Fruit fly (Drosophila melanogaster) whole organism, prepupa: ENCODE measurements around the gene CG16721.

Experiments
- Blimp-1 ChIP-seq: fragments of 200-800 bp; sonication (Bioruptor generic); optimal IDR thresholded peaks from 3 replicates; lab custom pipeline; 2017; ENCODE audit warnings: missing biosample characterization, missing genetic modification characterization, mild to moderate bottlenecking, moderate library complexity, missing genetic modification reagents
- CG10631 ChIP-seq: fragments of 200-800 bp; sonication (Bioruptor generic); optimal IDR thresholded peaks from 2 replicates; lab custom pipeline; 2016; ENCODE audit warnings: missing biosample characterization, missing genetic modification characterization
- CG11762 ChIP-seq: fragments of 200-800 bp; sonication (Bioruptor generic); optimal IDR thresholded peaks from 3 replicates; lab custom pipeline; 2016; ENCODE audit warnings: missing biosample characterization, missing genetic modification characterization; ENCODE audit not compliant: insufficient read depth
- CG11902 ChIP-seq: fragments of 200-800 bp; sonication (Bioruptor generic); optimal IDR thresholded peaks from 3 replicates; lab custom pipeline; 2016; ENCODE audit warnings: missing biosample characterization, missing genetic modification characterization
- CG15336 ChIP-seq: fragments of 200-800 bp; sonication (Bioruptor generic); IDR thresholded peaks from 2 replicates; pipeline ENCODE4 v1.3.6; 2022; ENCODE audit warnings: missing biosample characterization, missing genetic modification characterization
- CG1621 ChIP-seq: fragments of 200-800 bp; sonication (Bioruptor generic); optimal IDR thresholded peaks from 3 replicates; lab custom pipeline; 2018; ENCODE audit warnings: missing biosample characterization, mild to moderate bottlenecking, missing genetic modification characterization
- CG31627 ChIP-seq: fragments of 200-800 bp; sonication (Bioruptor generic); optimal IDR thresholded peaks from 3 replicates; lab custom pipeline; 2016; ENCODE audit warnings: missing biosample characterization, missing genetic modification characterization
- CG34406 ChIP-seq: fragments of 200-800 bp; sonication (Bioruptor generic); optimal IDR thresholded peaks from 3 replicates; lab custom pipeline; 2016; ENCODE audit warnings: missing biosample characterization, missing genetic modification characterization
- CG3919 ChIP-seq: fragments of 200-800 bp; sonication (Bioruptor generic); optimal IDR thresholded peaks from 3 replicates; lab custom pipeline; 2016; ENCODE audit warnings: missing biosample characterization, missing genetic modification characterization
- CG4318 ChIP-seq: fragments of 200-800 bp; sonication (Bioruptor generic); optimal IDR thresholded peaks from 3 replicates; lab custom pipeline; 2017; ENCODE audit warnings: missing biosample characterization, mild to moderate bottlenecking, missing genetic modification characterization
- CG6163 ChIP-seq: fragments of 200-800 bp; sonication (Bioruptor generic); IDR thresholded peaks from 3 replicates; pipeline ENCODE4 v1.3.6; 2022; ENCODE audit warnings: missing biosample characterization, missing genetic modification characterization
- CG6792 ChIP-seq: fragments of 200-800 bp; sonication (Bioruptor generic); optimal IDR thresholded peaks from 3 replicates; lab custom pipeline; 2016; ENCODE audit warnings: missing biosample characterization, missing genetic modification characterization
- CG7368 ChIP-seq: fragments of 200-800 bp; sonication (Bioruptor generic); optimal IDR thresholded peaks from 3 replicates; lab custom pipeline; 2016; ENCODE audit warnings: missing biosample characterization, missing genetic modification characterization
- CG8119 ChIP-seq: fragments of 200-800 bp; sonication (Bioruptor generic); IDR thresholded peaks from 3 replicates; pipeline ENCODE4 v1.3.6; 2022; ENCODE audit warnings: missing biosample characterization, missing genetic modification characterization
- CG8319 ChIP-seq: fragments of 200-800 bp; sonication (Bioruptor generic); optimal IDR thresholded peaks from 3 replicates; lab custom pipeline; 2016; ENCODE audit warnings: missing biosample characterization, missing genetic modification characterization
- CG8632 ChIP-seq: fragments of 200-800 bp; sonication (Bioruptor generic); optimal IDR thresholded peaks from 3 replicates; lab custom pipeline; 2016; ENCODE audit warnings: missing biosample characterization, missing genetic modification characterization
- CG9139 ChIP-seq: fragments of 200-800 bp; sonication (Bioruptor generic); optimal IDR thresholded peaks from 3 replicates; lab custom pipeline; 2017; ENCODE audit warnings: missing biosample characterization, mild to moderate bottlenecking, missing genetic modification characterization
- Eip78C ChIP-seq: fragments of 200-800 bp; sonication (Bioruptor generic); peaks from one replicate; lab custom pipeline; 2016; ENCODE audit warnings: missing biosample characterization, missing genetic modification characterization
- Ets96B ChIP-seq: fragments of 200-800 bp; optimal IDR thresholded peaks from 2 replicates; lab custom pipeline; 2019; ENCODE audit warnings: missing biosample characterization, mild to moderate bottlenecking, missing genetic modification characterization, moderate library complexity
- Gug ChIP-seq: fragments of 200-800 bp; sonication (Bioruptor generic); IDR thresholded peaks from 2 replicates; pipeline ENCODE4 v1.3.6; 2022; ENCODE audit warnings: missing biosample characterization, missing genetic modification characterization
- Hr4 ChIP-seq: fragments of 200-800 bp; sonication (Bioruptor generic); optimal IDR thresholded peaks from 3 replicates; lab custom pipeline; 2016; ENCODE audit warnings: missing biosample characterization, missing genetic modification characterization
- Lpt ChIP-seq: fragments of 200-800 bp; sonication (Bioruptor generic); optimal IDR thresholded peaks from 3 replicates; lab custom pipeline; 2016; ENCODE audit warnings: missing biosample characterization, missing genetic modification characterization
- Met ChIP-seq: fragments of 200-800 bp; sonication (Bioruptor generic); optimal IDR thresholded peaks from 3 replicates; lab custom pipeline; 2016; ENCODE audit warnings: missing biosample characterization, missing genetic modification characterization
- OdsH ChIP-seq: fragments of 200-800 bp; sonication (Bioruptor generic); optimal IDR thresholded peaks from 3 replicates; lab custom pipeline; 2016; ENCODE audit warnings: missing biosample characterization, missing genetic modification characterization
- Smox ChIP-seq: fragments of 200-800 bp; sonication (Bioruptor generic); optimal IDR thresholded peaks from 3 replicates; lab custom pipeline; 2016; ENCODE audit warnings: missing biosample characterization, missing genetic modification characterization
- Sox102F ChIP-seq: fragments of 200-800 bp; sonication (Bioruptor generic); optimal IDR thresholded peaks from 2 replicates; lab custom pipeline; 2016; ENCODE audit warnings: missing biosample characterization, mild to moderate bottlenecking, missing genetic modification characterization
- Sox14 ChIP-seq: fragments of 200-800 bp; sonication (Bioruptor generic); optimal IDR thresholded peaks from 3 replicates; lab custom pipeline; 2016; ENCODE audit warnings: missing biosample characterization, missing genetic modification characterization
- Sox15 ChIP-seq: fragments of 200-800 bp; sonication (Bioruptor generic); optimal IDR thresholded peaks from 3 replicates; lab custom pipeline; 2016; ENCODE audit warnings: missing biosample characterization, missing genetic modification characterization
- achi ChIP-seq: fragments of 200-800 bp; sonication (Bioruptor generic); optimal IDR thresholded peaks from 3 replicates; lab custom pipeline; 2016; ENCODE audit warnings: missing biosample characterization, missing genetic modification characterization
- cyc ChIP-seq: fragments of 200-800 bp; sonication (Bioruptor generic); optimal IDR thresholded peaks from 3 replicates; lab custom pipeline; 2016; ENCODE audit warnings: missing biosample characterization, missing genetic modification characterization
- dac ChIP-seq: fragments of 200-800 bp; sonication (Bioruptor generic); optimal IDR thresholded peaks from 2 replicates; lab custom pipeline; 2017; ENCODE audit warnings: missing biosample characterization, mild to moderate bottlenecking, missing genetic modification characterization
- dsx ChIP-seq: fragments of 200-800 bp; optimal IDR thresholded peaks from 3 replicates; lab custom pipeline; 2019; ENCODE audit warnings: missing biosample characterization, mild to moderate bottlenecking, missing genetic modification characterization, moderate library complexity; ENCODE audit not compliant: poor library complexity, severe bottlenecking
- eg ChIP-seq: fragments of 200-800 bp; sonication (Bioruptor generic); IDR thresholded peaks from 3 replicates; pipeline ENCODE4 v1.3.6; 2022; ENCODE audit warnings: missing biosample characterization, missing genetic modification characterization
- esn ChIP-seq: fragments of 200-800 bp; sonication (Bioruptor generic); optimal IDR thresholded peaks from 2 replicates; lab custom pipeline; 2016; ENCODE audit warnings: missing biosample characterization, mild to moderate bottlenecking, missing genetic modification characterization, moderate library complexity
- fd59A ChIP-seq: fragments of 200-800 bp; sonication (Bioruptor generic); optimal IDR thresholded peaks from 2 replicates; lab custom pipeline; 2017; ENCODE audit warnings: missing biosample characterization, mild to moderate bottlenecking, missing genetic modification characterization, missing genetic modification reagents
- fkh ChIP-seq: fragments of 200-800 bp; sonication (Bioruptor generic); optimal IDR thresholded peaks from 3 replicates; lab custom pipeline; 2017; ENCODE audit warnings: missing biosample characterization, mild to moderate bottlenecking, missing genetic modification characterization, moderate library complexity
- lz ChIP-seq: fragments of 200-800 bp; sonication (Bioruptor generic); optimal IDR thresholded peaks from 3 replicates; lab custom pipeline; 2016; ENCODE audit warnings: missing biosample characterization, missing genetic modification characterization
- net ChIP-seq: fragments of 200-800 bp; sonication (Bioruptor generic); optimal IDR thresholded peaks from 3 replicates; lab custom pipeline; 2016; ENCODE audit warnings: missing biosample characterization, missing genetic modification characterization
- pdm3 ChIP-seq: fragments of 200-800 bp; sonication (Bioruptor generic); optimal IDR thresholded peaks from 3 replicates; lab custom pipeline; 2016; ENCODE audit warnings: missing biosample characterization, missing genetic modification characterization
- salr ChIP-seq, 2 experiments: fragments of 200-800 bp; sonication (Bioruptor generic); optimal IDR thresholded peaks; 3 replicates each; lab custom pipeline; 2016 to 2018; ENCODE audit warnings: missing biosample characterization in 2 of 2, missing genetic modification characterization in 2 of 2, mild to moderate bottlenecking in 1 of 2
- spab ChIP-seq: fragments of 200-800 bp; sonication (Bioruptor generic); optimal IDR thresholded peaks from 2 replicates; lab custom pipeline; 2017; ENCODE audit warnings: missing biosample characterization, mild to moderate bottlenecking, missing genetic modification characterization, missing genetic modification reagents
- ss ChIP-seq, 2 experiments: fragments of 200-800 bp; sonication (Bioruptor generic); optimal IDR thresholded peaks; 2 replicates in 1 of 2; 3 replicates in 1 of 2; lab custom pipeline; 2017 to 2018; ENCODE audit warnings: mild to moderate bottlenecking in 2 of 2, missing biosample characterization in 2 of 2, missing genetic modification characterization in 2 of 2, moderate library complexity in 1 of 2
- svp ChIP-seq: fragments of 200-800 bp; sonication (Bioruptor generic); peaks from one replicate; lab custom pipeline; 2016; ENCODE audit warnings: missing biosample characterization, missing genetic modification characterization
- topi ChIP-seq: fragments of 200-800 bp; sonication (Bioruptor generic); optimal IDR thresholded peaks from 3 replicates; lab custom pipeline; 2016; ENCODE audit warnings: missing biosample characterization, missing genetic modification characterization
- vri ChIP-seq: fragments of 200-800 bp; sonication (Bioruptor generic); optimal IDR thresholded peaks from 3 replicates; lab custom pipeline; 2016; ENCODE audit warnings: missing biosample characterization, mild to moderate bottlenecking, missing genetic modification characterization

CG16721 gene

DNA sequence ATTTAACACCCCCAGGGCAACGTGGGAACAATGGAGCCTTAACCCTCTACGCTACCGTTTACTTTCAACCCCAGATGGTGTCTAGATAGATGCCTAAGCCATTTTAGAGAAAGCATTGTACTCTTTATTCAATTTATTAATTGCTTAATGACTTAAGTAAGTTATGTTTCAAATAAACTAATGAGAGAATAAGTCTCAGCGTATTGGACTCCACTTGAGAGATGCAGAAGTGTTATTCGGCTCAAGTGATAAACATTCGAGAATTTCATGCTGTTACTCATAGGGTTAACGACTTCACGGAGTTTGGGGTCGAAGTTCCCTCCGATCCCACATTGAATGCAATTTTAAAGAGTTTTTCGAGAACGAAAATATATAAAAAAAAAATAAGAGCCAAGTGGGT lies 8.6 kb downstream of the CG16721 start (continued):
- no peak for TF ChIP-seq eg (GFP tag; lab: Robert Waterston, UW)
- TF ChIP-seq salr (GFP tag; optimal IDR thresholded peaks at IDR 0.05; lab: Kevin White, UChicago) = no peak
- no peak for TF ChIP-seq fkh
- no peak for TF ChIP-seq CG8319 (GFP tag; lab: Kevin White, UChicago)
- TF ChIP-seq cyc = peak; percentile 25
- no peak for TF ChIP-seq fd59A (GFP tag; lab: Kevin White, UChicago)
- TF ChIP-seq CG8632 (GFP tag; lab: Kevin White, UChicago) = no peak
- TF ChIP-seq CG7368 (GFP tag; lab: Kevin White, UChicago) = no peak
- no peak for TF ChIP-seq CG3919 (GFP tag; lab: Kevin White, UChicago)
- TF ChIP-seq vri (GFP tag; lab: Kevin White, UChicago) = peak; percentile 29
- no peak for TF ChIP-seq achi (GFP tag; lab: Kevin White, UChicago)
- TF ChIP-seq CG4318 (GFP tag; lab: Kevin White, UChicago) = no peak
- peak; percentile 46 for TF ChIP-seq Sox102F (GFP tag; lab: Kevin White, UChicago)
- peak; percentile 9 for TF ChIP-seq pdm3 (GFP tag; lab: Kevin White, UChicago)
- TF ChIP-seq Sox15 (GFP tag; lab: Kevin White, UChicago) = no peak
- TF ChIP-seq CG11902 (GFP tag; lab: Kevin White, UChicago) = no peak
- no peak for TF ChIP-seq Blimp-1 (GFP tag; lab: Kevin White, UChicago)
- TF ChIP-seq, all 60 proteins: peak for 17

DNA sequence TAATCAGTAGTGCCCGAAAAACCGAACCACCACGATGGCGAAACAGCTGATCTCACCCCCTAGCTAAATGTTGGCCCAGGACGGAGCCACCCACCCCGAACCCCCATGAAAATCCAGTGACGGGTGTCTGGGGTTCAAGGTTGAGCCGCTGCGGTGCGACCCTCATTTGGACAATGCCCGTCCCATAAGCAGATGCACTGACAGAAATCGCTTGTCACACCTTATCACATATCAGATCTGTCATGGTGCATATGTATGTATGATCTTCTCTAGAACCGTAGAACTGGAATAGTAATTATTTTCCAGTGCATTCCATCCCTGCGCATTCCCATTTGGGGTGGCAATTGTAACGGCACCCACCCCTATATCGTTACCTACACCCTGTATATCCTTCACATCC lies 9.3 kb downstream of the CG16721 start:
- no peak for TF ChIP-seq Ets96B (tag; lab: Kevin White, UChicago)
- TF ChIP-seq CG34406 (GFP tag; lab: Kevin White, UChicago) = peak; percentile 8
- peak; percentile 24 for TF ChIP-seq lz (GFP tag; lab: Kevin White, UChicago)
- peak; percentile 22 for TF ChIP-seq cyc
- TF ChIP-seq CG1621 (tag; lab: Kevin White, UChicago) = no peak
- TF ChIP-seq Smox (GFP tag; lab: Kevin White, UChicago) = peak; percentile 18
- TF ChIP-seq vri (GFP tag; lab: Kevin White, UChicago) = no peak
- no peak for TF ChIP-seq Sox15 (GFP tag; lab: Kevin White, UChicago)
- TF ChIP-seq CG7368 (GFP tag; lab: Kevin White, UChicago) = peak; percentile 1
- peak; percentile 33 for TF ChIP-seq esn (GFP tag; lab: Kevin White, UChicago)
- peak; percentile 39 for TF ChIP-seq topi (GFP tag; lab: Kevin White, UChicago)
- peak; percentile 47 for TF ChIP-seq Met (GFP tag; lab: Kevin White, UChicago)
- TF ChIP-seq CG10631 (GFP tag; lab: Kevin White, UChicago) = peak; percentile 7
- peak; percentile 31 for TF ChIP-seq CG31627 (GFP tag; lab: Kevin White, UChicago)
- peak; percentile 2 for TF ChIP-seq CG6792 (GFP tag; lab: Kevin White, UChicago)
- peak; percentile 61 for TF ChIP-seq svp (GFP tag; lab: Kevin White, UChicago)
- TF ChIP-seq CG8119 (GFP tag; lab: Robert Waterston, UW) = no peak
- TF ChIP-seq dac (GFP tag; lab: Kevin White, UChicago) = no peak
- no peak for TF ChIP-seq spab (GFP tag; lab: Kevin White, UChicago)
- TF ChIP-seq Eip78C (GFP tag; lab: Kevin White, UChicago) = peak; percentile 56
- no peak for TF ChIP-seq eg (GFP tag; lab: Robert Waterston, UW)

DNA sequence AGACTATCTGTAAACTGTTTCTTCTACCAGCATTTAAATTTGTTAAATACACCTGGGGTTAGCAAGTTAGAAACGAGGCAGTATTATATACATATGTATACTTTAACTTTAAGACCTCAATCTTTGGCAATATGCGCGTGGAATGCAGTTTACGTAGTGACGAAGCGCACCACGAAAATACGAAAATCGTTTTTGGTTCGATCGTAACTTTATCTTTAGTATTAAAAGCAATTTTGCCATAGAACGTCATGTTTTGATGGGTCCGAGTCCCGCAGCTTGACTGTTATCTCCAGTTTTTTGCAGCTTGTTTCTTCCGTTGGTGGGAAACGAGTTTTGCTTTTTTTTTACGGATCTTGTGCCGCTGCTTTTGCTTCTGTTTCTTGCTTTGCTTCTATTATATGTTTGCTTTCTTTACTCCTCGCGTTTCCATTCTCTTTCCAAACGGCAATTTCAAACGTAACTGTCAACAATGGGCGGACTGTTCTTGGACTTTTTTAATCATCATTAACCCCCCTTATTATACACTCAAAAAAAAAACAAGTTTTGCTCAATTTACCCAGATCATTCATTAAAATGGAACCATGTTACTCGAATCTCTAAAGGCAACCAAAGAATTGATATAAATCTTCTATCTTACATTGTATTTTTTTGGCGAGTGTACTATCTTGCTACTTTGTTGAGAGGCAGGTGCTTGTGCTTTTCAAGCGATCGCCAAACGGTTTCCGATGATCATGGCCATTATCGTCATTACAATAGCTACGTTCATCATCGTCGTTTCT lies 12.2 kb downstream of the CG16721 start:
- TF ChIP-seq Lpt (GFP tag; lab: Kevin White, UChicago) (peak; percentile 61), CG8319 (GFP tag; lab: Kevin White, UChicago) (no peak), CG31627 (GFP tag; lab: Kevin White, UChicago) (peak; percentile 61), CG8632 (GFP tag; lab: Kevin White, UChicago) (no peak), net (peak; percentile 61), Met (GFP tag; lab: Kevin White, UChicago) (peak; percentile 66), CG15336 (GFP tag; lab: Robert Waterston, UW) (peak; percentile 50), CG11762 (GFP tag; lab: Kevin White, UChicago) (peak; percentile 40), CG3919 (GFP tag; lab: Kevin White, UChicago) (peak; percentile 64), dac (GFP tag; lab: Kevin White, UChicago) (peak; percentile 23), ss (GFP tag; optimal IDR thresholded peaks at IDR 0.05; lab: Kevin White, UChicago) (peak in 1 of 2 experiments; percentile 13), Hr4 (GFP tag; lab: Kevin White, UChicago) (peak; percentile 50), CG10631 (GFP tag; lab: Kevin White, UChicago) (peak; percentile 63), CG6163 (peak; percentile 76), OdsH (GFP tag; lab: Kevin White, UChicago) (peak; percentile 55), Sox14 (peak; percentile 57), Gug (GFP tag; lab: Robert Waterston, UW) (peak; percentile 58), Eip78C (GFP tag; lab: Kevin White, UChicago) (peak; percentile 82), dsx (GFP tag; lab: Kevin White, UChicago) (peak; percentile 81), Sox15 (GFP tag; lab: Kevin White, UChicago) (peak; percentile 6), CG9139 (GFP tag; lab: Kevin White, UChicago) (no peak)
